Worm (Caenorhabditis elegans): ENCODE results near the gene sra-39.

DNA sequence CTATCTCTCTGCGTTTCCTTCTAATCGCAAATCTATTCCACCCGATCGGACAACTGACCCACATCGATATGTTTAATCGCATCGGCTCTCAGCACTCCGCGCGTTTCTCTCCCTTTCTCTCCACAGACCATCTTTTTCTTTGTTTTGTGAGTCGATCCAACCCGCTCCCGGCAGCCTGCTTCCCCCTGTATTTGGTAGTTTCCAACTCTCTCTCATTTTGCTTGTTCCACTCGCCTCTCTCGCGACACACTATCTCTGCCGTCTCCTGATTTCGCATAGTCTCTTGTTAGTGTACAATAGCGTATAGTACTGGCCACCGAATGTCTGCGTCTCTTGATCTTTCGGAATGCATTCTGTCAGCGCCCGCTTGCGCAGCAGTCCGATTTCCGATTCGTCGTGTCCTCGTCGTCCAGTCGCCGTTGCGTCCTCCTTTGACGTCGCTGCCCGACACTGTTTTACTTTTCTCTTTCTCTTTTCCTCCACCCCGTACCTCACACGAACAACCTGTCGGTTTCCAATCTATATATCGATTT is 47.5 kb upstream of the sra-39 start:
- TF ChIP-seq aha-1 (tag) (peak; percentile 94), nhr-237 (tag; optimal IDR thresholded peaks at IDR 0.05) (no peak), ztf-11 (tag; optimal IDR thresholded peaks at IDR 0.05) (no peak), R02D3.7 (tag; optimal IDR thresholded peaks at IDR 0.05) (no peak), lsy-2 (tag; optimal IDR thresholded peaks at IDR 0.05) (peak in 1 of 2 experiments; percentile 21), ama-1 (optimal IDR thresholded peaks at IDR 0.05) (no peak), dve-1 (tag; optimal IDR thresholded peaks at IDR 0.05; ENCODE audit: insufficient read depth) (peak; percentile 64)

Measured in whole organism, L4 larva.